Worm (Caenorhabditis elegans): Measurements from ENCODE around the gene pqn-35.

pqn-35 gene

DNA sequence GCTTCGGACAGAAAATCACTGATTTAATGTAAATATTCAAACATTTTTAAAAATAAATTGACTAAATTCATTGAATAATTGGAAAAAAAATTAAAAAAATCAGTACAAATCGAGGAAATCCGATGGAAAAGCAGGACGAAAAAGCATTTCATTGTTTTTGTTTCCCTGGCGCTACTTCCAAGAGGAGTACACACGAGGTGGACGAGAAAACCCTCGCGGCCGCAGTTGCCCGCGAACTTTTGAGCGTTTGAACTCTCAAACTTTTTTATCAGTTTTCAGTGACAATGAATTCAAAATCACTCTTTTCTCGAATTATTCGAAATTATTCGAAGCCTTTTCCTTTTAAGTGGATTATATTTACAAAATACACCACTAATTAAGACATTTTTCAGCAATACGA lies 9.8 kb upstream of the pqn-35 start, which contains the start of gene F35D11.4 (continued):
- TF ChIP-seq madf-9 (GFP tag; conservative IDR thresholded peaks at IDR 0.05) = peak; percentile 65
- TF ChIP-seq attf-4 (tag; optimal IDR thresholded peaks at IDR 0.05) = no peak
- no peak for TF ChIP-seq ceh-82 (tag; optimal IDR thresholded peaks at IDR 0.05)
- 0 out of 2 replicates have a peak, but pooled peaks have one; percentile 20 for TF ChIP-seq lin-1 (GFP tag; IDR thresholded peaks at IDR 0.05)
- no peak for TF ChIP-seq ama-1 (optimal IDR thresholded peaks at IDR 0.05)
- TF ChIP-seq pha-4 (GFP tag; IDR thresholded peaks at IDR 0.05) = peak; percentile 20; the same call in 1 of the 2 replicates
- no peak for TF ChIP-seq pha-4 (tag; optimal IDR thresholded peaks at IDR 0.05)
- TF ChIP-seq hlh-11 (tag; optimal IDR thresholded peaks at IDR 0.05) = peak; percentile 71
- no peak for TF ChIP-seq lin-29 (GFP tag; IDR thresholded peaks at IDR 0.05)
- 0 out of 2 replicates have a peak, but pooled peaks have one; percentile 35 for TF ChIP-seq tra-1 (GFP tag; IDR thresholded peaks at IDR 0.05)
- TF ChIP-seq mxl-3 (GFP tag; optimal IDR thresholded peaks at IDR 0.05) = no peak
- TF ChIP-seq dmd-9 (GFP tag; IDR thresholded peaks at IDR 0.05) = peak; percentile 77
- TF ChIP-seq nhr-6 (tag; optimal IDR thresholded peaks at IDR 0.05) = peak; percentile 78
- TF ChIP-seq zag-1 (tag; optimal IDR thresholded peaks at IDR 0.05) = no peak
- TF ChIP-seq ztf-7 (tag; optimal IDR thresholded peaks at IDR 0.05) = no peak
- TF ChIP-seq F26F4.8 (GFP tag; conservative IDR thresholded peaks at IDR 0.05) = no peak
- TF ChIP-seq lim-7 (GFP tag; IDR thresholded peaks at IDR 0.05) = no peak
- TF ChIP-seq tag-97 (GFP tag; IDR thresholded peaks at IDR 0.05) = 0 out of 2 replicates have a peak, but pooled peaks have one; percentile 55
- TF ChIP-seq skn-1 (tag; optimal IDR thresholded peaks at IDR 0.05) = no peak
- TF ChIP-seq snpc-4 (tag; optimal IDR thresholded peaks at IDR 0.05) = no peak
- no peak; the same call in 1 of the 2 replicates for TF ChIP-seq arid-1 (GFP tag; conservative IDR thresholded peaks at IDR 0.05)
- TF ChIP-seq nhr-41 (GFP tag; IDR thresholded peaks at IDR 0.05) = no peak
- TF ChIP-seq T26A8.4 (GFP tag; IDR thresholded peaks at IDR 0.05) = peak; percentile 29; the same call in 1 of the 2 replicates
- no peak for TF ChIP-seq nhr-25 (tag; optimal IDR thresholded peaks at IDR 0.05; ENCODE audit: borderline replicate concordance, insufficient read depth)
- TF ChIP-seq egl-27 (tag; optimal IDR thresholded peaks at IDR 0.05) = no peak
- peak; percentile 47 for TF ChIP-seq nhr-28 (tag; optimal IDR thresholded peaks at IDR 0.05)
- TF ChIP-seq egl-43 (GFP tag; IDR thresholded peaks at IDR 0.05) = no peak
- no peak for TF ChIP-seq nhr-76 (tag; optimal IDR thresholded peaks at IDR 0.05)
- TF ChIP-seq nhr-77 (tag; optimal IDR thresholded peaks at IDR 0.05) = peak; percentile 53
- peak in 1 of 2 experiments; percentile 89 for TF ChIP-seq hif-1 (tag; optimal IDR thresholded peaks at IDR 0.05)
- TF ChIP-seq set-16 (GFP tag; IDR thresholded peaks at IDR 0.05) = no peak
- TF ChIP-seq Y5F2A.4 (GFP tag; optimal IDR thresholded peaks at IDR 0.05) = no peak
- no peak for TF ChIP-seq spr-3 (GFP tag; optimal IDR thresholded peaks at IDR 0.05)
- TF ChIP-seq F37D6.2 (tag; optimal IDR thresholded peaks at IDR 0.05) = peak; percentile 6
- no peak for TF ChIP-seq ceh-28 (tag; optimal IDR thresholded peaks at IDR 0.05)
- no peak for TF ChIP-seq gei-8 (GFP tag; optimal IDR thresholded peaks at IDR 0.05)
- TF ChIP-seq ztf-11 (tag; optimal IDR thresholded peaks at IDR 0.05) = no peak
- peak; percentile 99 for TF ChIP-seq aha-1 (tag)
- TF ChIP-seq unc-62 (GFP tag; optimal IDR thresholded peaks at IDR 0.05 in 1 of 2) = no peak
- no peak for TF ChIP-seq unc-62 (tag; optimal IDR thresholded peaks at IDR 0.05)
- no peak for TF ChIP-seq fkh-10 (GFP tag; optimal IDR thresholded peaks at IDR 0.05)
- TF ChIP-seq sdz-12 (GFP tag; optimal IDR thresholded peaks at IDR 0.05) = no peak
- peak; percentile 94 for TF ChIP-seq dpl-1 (GFP tag; optimal IDR thresholded peaks at IDR 0.05)
- TF ChIP-seq dve-1 (tag; optimal IDR thresholded peaks at IDR 0.05; ENCODE audit: insufficient read depth) = peak; percentile 78
- no peak for TF ChIP-seq Y75B8A.6 (GFP tag; IDR thresholded peaks at IDR 0.05)
- TF ChIP-seq nhr-42 (GFP tag; IDR thresholded peaks at IDR 0.05) = no peak
- TF ChIP-seq zip-11 (GFP tag; IDR thresholded peaks at IDR 0.05) = no peak
- no peak for TF ChIP-seq nhr-102 (tag; optimal IDR thresholded peaks at IDR 0.05)
- TF ChIP-seq aly-2 (tag; optimal IDR thresholded peaks at IDR 0.05) = no peak
- TF ChIP-seq zfp-3 (GFP tag; conservative IDR thresholded peaks at IDR 0.05) = no peak
- TF ChIP-seq hmg-1.1 (GFP tag; IDR thresholded peaks at IDR 0.05) = peak; percentile 46; the same call in 1 of the 2 replicates
- TF ChIP-seq lin-13 (GFP tag; optimal IDR thresholded peaks at IDR 0.05) = peak; percentile 35
- peak; percentile 89 for TF ChIP-seq unc-130 (GFP tag; optimal IDR thresholded peaks at IDR 0.05)

All from whole organism, L4 larva.